Worm (Caenorhabditis elegans): Measurements from ENCODE around the gene F28C10.1.

ce11 chrX:538083-538482 is 4.8 kb upstream of the F28C10.1 start:
- TF ChIP-seq scrt-1 (GFP tag; IDR thresholded peaks at IDR 0.05) (no peak), F13C5.2 (tag; optimal IDR thresholded peaks at IDR 0.05) (no peak), hmg-4 (GFP tag; optimal IDR thresholded peaks at IDR 0.05) (no peak), flt-1 (GFP tag; IDR thresholded peaks at IDR 0.05) (no peak), ama-1 (optimal IDR thresholded peaks at IDR 0.05) (no peak), aly-1 (tag; optimal IDR thresholded peaks at IDR 0.05) (no peak), B0310.2 (tag; optimal IDR thresholded peaks at IDR 0.05) (no peak), sea-1 (GFP tag; conservative IDR thresholded peaks at IDR 0.05) (no peak), tbx-37 (GFP tag; conservative IDR thresholded peaks at IDR 0.05) (no peak), tbx-11 (GFP tag; IDR thresholded peaks at IDR 0.05) (no peak), hnd-1 (tag; optimal IDR thresholded peaks at IDR 0.05) (no peak)

Data from whole organism, early embryonic.